Worm (Caenorhabditis elegans) whole organism, mixed stage, embryonic: ENCODE results near the gene C10A4.6.
A peak's percentile ranks its signal among the peaks of the same experiment; 100 is the strongest.

Experiments used
- M03D4.4 ChIP-seq: sonication (generic microtip); optimal IDR thresholded peaks from 2 replicates; lab custom pipeline; 2017; ENCODE audit warnings: mild to moderate bottlenecking, missing genetic modification characterization, missing compliant biosample characterization
- blmp-1 ChIP-seq: fragments of 150-350 bp; optimal IDR thresholded peaks from 2 replicates; lab custom pipeline; 2014; ENCODE audit warnings: missing biosample characterization, missing genetic modification characterization
- ceh-39 ChIP-seq: fragments of 150-350 bp; optimal IDR thresholded peaks from 2 replicates; lab custom pipeline; 2014; ENCODE audit warnings: missing biosample characterization, missing genetic modification characterization
- ceh-43 ChIP-seq: fragments of 200-800 bp; sonication (Bioruptor generic); optimal IDR thresholded peaks from 2 replicates; lab custom pipeline; 2018; ENCODE audit warnings: mild to moderate bottlenecking, missing genetic modification characterization, moderate library complexity, missing compliant biosample characterization
- ceh-83 ChIP-seq: fragments of 200-800 bp; sonication (Bioruptor generic); optimal IDR thresholded peaks from 2 replicates; lab custom pipeline; 2018; ENCODE audit warnings: mild to moderate bottlenecking, missing genetic modification characterization, missing compliant biosample characterization
- ces-1 ChIP-seq: fragments of 150-350 bp; optimal IDR thresholded peaks from 2 replicates; lab custom pipeline; 2014; ENCODE audit warnings: missing biosample characterization, missing genetic modification reagents, missing genetic modification characterization
- drap-1 ChIP-seq: fragments of 200-800 bp; sonication (Bioruptor generic); optimal IDR thresholded peaks from 3 replicates; lab custom pipeline; 2018; ENCODE audit warnings: mild to moderate bottlenecking, missing genetic modification characterization, missing compliant biosample characterization
- elt-3 ChIP-seq: fragments of 150-350 bp; optimal IDR thresholded peaks from 2 replicates; lab custom pipeline; 2014; ENCODE audit warnings: missing biosample characterization, missing genetic modification characterization
- flh-1 ChIP-seq: fragments of 200-800 bp; sonication (Bioruptor generic); optimal IDR thresholded peaks from 2 replicates; lab custom pipeline; 2018; ENCODE audit warnings: mild to moderate bottlenecking, missing genetic modification characterization, moderate library complexity, missing compliant biosample characterization
- ham-2 ChIP-seq: fragments of 200-800 bp; sonication (Bioruptor generic); optimal IDR thresholded peaks from 2 replicates; lab custom pipeline; 2018; ENCODE audit warnings: mild to moderate bottlenecking, missing genetic modification characterization, missing compliant biosample characterization
- hlh-1 ChIP-seq: fragments of 150-350 bp; optimal IDR thresholded peaks from 2 replicates; lab custom pipeline; 2014; ENCODE audit warnings: missing biosample characterization, missing genetic modification reagents, missing genetic modification characterization
- lin-13 ChIP-seq: fragments of 150-350 bp; optimal IDR thresholded peaks from 2 replicates; lab custom pipeline; 2014; ENCODE audit warnings: missing biosample characterization, missing genetic modification characterization
- lin-32 ChIP-seq: fragments of 200-800 bp; sonication (Bioruptor generic); optimal IDR thresholded peaks from 2 replicates; lab custom pipeline; 2018; ENCODE audit warnings: mild to moderate bottlenecking, missing genetic modification characterization, missing compliant biosample characterization
- lsy-2 ChIP-seq: fragments of 150-350 bp; optimal IDR thresholded peaks from 2 replicates; lab custom pipeline; 2014; ENCODE audit warnings: missing biosample characterization, missing genetic modification characterization
- mep-1 ChIP-seq: fragments of 150-350 bp; optimal IDR thresholded peaks from 2 replicates; lab custom pipeline; 2017; ENCODE audit warnings: missing biosample characterization, missing genetic modification reagents, missing genetic modification characterization, inconsistent platforms
- mls-2 ChIP-seq: sonication (generic microtip); optimal IDR thresholded peaks from 2 replicates; lab custom pipeline; 2016; ENCODE audit warnings: mild to moderate bottlenecking, missing genetic modification characterization, moderate library complexity, missing compliant biosample characterization
- nhr-12 ChIP-seq: fragments of 150-350 bp; optimal IDR thresholded peaks from 2 replicates; lab custom pipeline; 2014; ENCODE audit warnings: missing biosample characterization, missing genetic modification characterization
- nhr-2 ChIP-seq: fragments of 150-350 bp; optimal IDR thresholded peaks from 2 replicates; lab custom pipeline; 2014; ENCODE audit warnings: missing biosample characterization, missing genetic modification characterization
- nhr-237 ChIP-seq: fragments of 150-350 bp; optimal IDR thresholded peaks from 2 replicates; lab custom pipeline; 2014; ENCODE audit warnings: missing biosample characterization, missing genetic modification characterization
- nhr-28 ChIP-seq: fragments of 150-350 bp; optimal IDR thresholded peaks from 2 replicates; lab custom pipeline; 2014; ENCODE audit warnings: missing biosample characterization, missing genetic modification characterization
- pha-4 ChIP-seq: fragments of 150-350 bp; optimal IDR thresholded peaks from 2 replicates; lab custom pipeline; 2018; ENCODE audit warnings: missing biosample characterization, missing genetic modification reagents, missing genetic modification characterization
- sem-2 ChIP-seq: fragments of 200-800 bp; sonication (Bioruptor generic); optimal IDR thresholded peaks from 2 replicates; lab custom pipeline; 2018; ENCODE audit warnings: mild to moderate bottlenecking, missing genetic modification characterization, missing compliant biosample characterization
- snpc-4 ChIP-seq: fragments of 150-350 bp; optimal IDR thresholded peaks from 2 replicates; lab custom pipeline; 2014; ENCODE audit warnings: missing biosample characterization, missing genetic modification characterization
- sptf-1 ChIP-seq: sonication (generic microtip); optimal IDR thresholded peaks from 2 replicates; lab custom pipeline; 2017; ENCODE audit warnings: mild to moderate bottlenecking, missing genetic modification characterization, moderate library complexity, missing compliant biosample characterization
- tbx-8 ChIP-seq: fragments of 200-800 bp; sonication (Bioruptor generic); optimal IDR thresholded peaks from 2 replicates; lab custom pipeline; 2018; ENCODE audit warnings: mild to moderate bottlenecking, missing genetic modification characterization, moderate library complexity, missing compliant biosample characterization
- unc-120 ChIP-seq: sonication (generic microtip); optimal IDR thresholded peaks from 2 replicates; lab custom pipeline; 2017; ENCODE audit warnings: missing genetic modification characterization, missing compliant biosample characterization; ENCODE audit not compliant: poor library complexity, severe bottlenecking
- ztf-11 ChIP-seq: fragments of 150-350 bp; optimal IDR thresholded peaks from 2 replicates; lab custom pipeline; 2014; ENCODE audit warnings: missing biosample characterization, missing genetic modification characterization

C10A4.6 gene

DNA sequence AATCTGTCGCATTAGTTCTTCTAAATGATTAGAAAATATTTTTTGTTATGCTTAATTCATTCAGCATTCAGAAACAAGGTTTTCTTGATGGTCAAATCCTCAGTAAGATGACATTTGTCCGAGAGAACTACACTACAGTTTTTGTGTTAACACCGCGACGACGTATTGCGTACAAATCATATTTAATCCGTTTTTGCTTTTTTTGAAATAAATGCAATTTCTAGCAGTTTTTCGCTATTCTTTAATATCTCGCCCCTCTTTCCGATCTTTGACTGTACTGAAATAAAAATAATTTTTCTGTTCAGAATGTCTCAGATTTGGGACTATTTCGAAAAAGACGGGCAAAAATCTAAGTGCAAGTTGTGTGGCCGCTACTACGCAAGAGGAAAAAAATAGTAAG lies 25.7 kb downstream of the C10A4.6 start, which contains the start of gene C10A4.1:
Gene C10A4.1, plus strand, starts transcription at position 301 of the 400 bp plus-strand sequence.
- TF ChIP-seq drap-1 (GFP tag; lab: Kevin White, UChicago) (no peak), flh-1 (GFP tag; lab: Kevin White, UChicago) (no peak), hlh-1 (tag; lab: Kevin White, UChicago) (no peak), ces-1 (no peak), elt-3 (no peak)

DNA sequence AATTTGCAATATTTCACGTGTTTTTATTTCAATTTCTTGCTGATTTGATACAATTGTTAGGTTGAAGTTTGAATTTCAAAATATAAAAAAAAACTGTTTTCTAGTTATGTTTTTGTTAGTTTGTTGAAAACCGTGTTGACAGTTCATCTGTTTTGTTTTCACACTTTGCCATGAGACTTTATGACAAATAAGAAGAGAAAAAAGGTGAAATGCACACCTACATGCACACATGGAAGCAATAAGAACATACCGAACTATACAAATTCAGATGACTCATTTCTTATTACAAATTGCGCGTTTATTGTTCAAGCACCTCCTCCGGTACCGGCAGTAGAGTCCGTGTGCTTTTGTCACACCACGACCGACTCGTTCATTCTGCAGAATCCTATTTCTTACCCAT lies 30.2 kb downstream of the C10A4.6 start, which contains the start of gene C10A4.9:
Gene C10A4.9, plus strand, starts transcription at position 301 of the 400 bp plus-strand sequence.
- no peak for TF ChIP-seq nhr-12 (tag; lab: Kevin White, UChicago)
- TF ChIP-seq M03D4.4 = no peak
- TF ChIP-seq mls-2 (tag; lab: Kevin White, UChicago) = no peak
- TF ChIP-seq pha-4 (tag; lab: Kevin White, UChicago) = no peak
- TF ChIP-seq ceh-83 = no peak
- no peak for TF ChIP-seq nhr-28 (tag; lab: Kevin White, UChicago)

DNA sequence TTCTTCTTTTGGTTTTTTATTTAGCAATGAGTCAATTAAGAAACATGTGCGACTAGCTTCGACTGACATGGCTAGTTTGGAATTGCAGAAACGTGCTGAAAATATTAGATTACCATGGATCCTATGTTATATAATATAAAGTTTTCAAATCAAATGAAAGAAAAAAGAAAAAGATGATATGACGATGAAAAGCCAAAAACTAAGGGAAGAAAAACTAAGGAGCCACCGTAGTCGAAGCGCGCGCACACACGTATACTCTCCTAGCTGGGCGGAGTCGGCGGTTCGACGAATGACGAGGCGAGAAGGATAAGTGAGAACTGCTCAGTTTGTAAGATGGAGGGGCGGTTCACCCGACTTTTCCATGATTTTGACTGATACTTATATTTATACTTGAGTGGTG lies 34.4 kb downstream of the C10A4.6 start, which contains the start of gene mnm-2:
Gene mnm-2, minus strand, starts transcription at position 101 of the 400 bp plus-strand sequence.
- no peak for TF ChIP-seq ham-2 (GFP tag; lab: Kevin White, UChicago)
- TF ChIP-seq lsy-2 (tag; lab: Kevin White, UChicago) = no peak
- no peak for TF ChIP-seq drap-1 (GFP tag; lab: Kevin White, UChicago)

DNA sequence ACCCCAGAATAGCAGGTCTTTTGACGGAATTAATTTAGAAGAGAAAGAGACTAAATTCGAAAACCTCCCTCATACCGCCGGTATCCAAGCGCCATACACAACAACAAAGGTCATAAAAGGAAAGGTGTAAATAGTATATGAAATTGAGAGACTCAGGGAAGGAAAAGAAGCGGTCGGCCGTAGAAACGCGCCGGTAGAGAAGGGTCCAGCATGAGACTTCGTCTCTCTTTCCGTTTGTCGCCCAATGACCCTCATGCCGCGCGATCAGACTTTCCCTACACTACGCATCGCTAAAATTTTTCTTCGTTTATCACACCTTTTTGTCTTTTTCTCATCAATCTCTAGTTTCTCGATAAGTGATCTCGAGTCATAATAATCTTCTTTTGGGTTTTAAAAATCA lies 40.1 kb downstream of the C10A4.6 start:
- TF ChIP-seq ham-2 (GFP tag; lab: Kevin White, UChicago) (peak; percentile 69), ces-1 (no peak), nhr-2 (tag; lab: Kevin White, UChicago) (no peak), mls-2 (tag; lab: Kevin White, UChicago) (no peak), sptf-1 (tag; lab: Kevin White, UChicago) (peak; percentile 44), flh-1 (GFP tag; lab: Kevin White, UChicago) (no peak), drap-1 (GFP tag; lab: Kevin White, UChicago) (no peak), mep-1 (tag; lab: Kevin White, UChicago) (no peak)

DNA sequence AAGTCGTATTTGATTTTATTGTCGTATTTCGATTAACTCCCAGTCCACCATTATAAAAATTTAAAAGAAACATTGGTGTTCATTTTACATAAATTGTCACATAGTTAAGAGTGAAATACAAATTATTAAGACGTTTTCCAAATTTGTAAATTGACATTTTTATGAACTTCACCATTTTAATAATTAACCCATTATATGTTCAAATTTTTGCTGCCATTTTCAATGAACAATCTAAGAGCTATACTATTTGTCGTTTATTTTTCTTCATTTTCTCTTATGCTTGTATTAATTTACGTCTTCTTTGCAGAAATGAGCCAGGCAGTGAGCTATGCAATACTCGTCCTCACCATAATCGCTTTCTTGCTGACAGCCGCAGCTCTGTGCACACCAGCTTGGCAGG lies 40.8 kb downstream of the C10A4.6 start, which contains the start of gene clc-2:
Gene clc-2, plus strand, starts transcription at position 301 of the 400 bp plus-strand sequence.
- TF ChIP-seq hlh-1 (tag; lab: Kevin White, UChicago) (no peak), lin-32 (GFP tag; lab: Kevin White, UChicago) (no peak), ceh-83 (no peak), blmp-1 (tag; lab: Kevin White, UChicago) (no peak), unc-120 (tag; lab: Kevin White, UChicago) (no peak), ceh-39 (tag; lab: Kevin White, UChicago) (no peak), ces-1 (no peak)

DNA sequence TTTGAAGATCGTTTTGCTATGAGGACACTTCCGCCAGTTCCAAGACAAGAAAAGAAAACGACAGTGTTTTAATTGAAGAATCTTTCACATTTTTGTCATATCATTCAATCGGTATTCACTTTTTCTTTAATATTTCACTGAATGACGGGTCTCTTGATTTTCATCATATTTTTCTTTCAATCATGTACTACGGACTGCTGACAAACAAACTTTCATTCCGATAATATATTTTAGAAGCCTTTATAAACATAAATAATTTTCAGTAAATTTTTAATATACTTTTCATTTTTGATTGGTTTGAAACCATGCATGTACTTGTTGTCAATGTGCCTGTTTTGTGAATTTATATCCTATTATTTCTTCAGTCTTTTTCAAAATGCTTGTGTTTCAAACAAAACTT lies 42.9 kb downstream of the C10A4.6 start, which contains the start of gene clc-5:
Gene clc-5, plus strand, starts transcription at position 301 of the 400 bp plus-strand sequence.
- TF ChIP-seq drap-1 (GFP tag; lab: Kevin White, UChicago) (no peak), sptf-1 (tag; lab: Kevin White, UChicago) (no peak), lin-32 (GFP tag; lab: Kevin White, UChicago) (no peak), ham-2 (GFP tag; lab: Kevin White, UChicago) (no peak), lsy-2 (tag; lab: Kevin White, UChicago) (no peak), ceh-43 (no peak), tbx-8 (no peak), hlh-1 (tag; lab: Kevin White, UChicago) (no peak), unc-120 (tag; lab: Kevin White, UChicago) (no peak), nhr-2 (tag; lab: Kevin White, UChicago) (no peak), lin-13 (no peak), ceh-39 (tag; lab: Kevin White, UChicago) (no peak), snpc-4 (tag; lab: Kevin White, UChicago) (no peak), pha-4 (tag; lab: Kevin White, UChicago) (no peak), sem-2 (GFP tag; lab: Kevin White, UChicago) (no peak), ces-1 (no peak), nhr-28 (tag; lab: Kevin White, UChicago) (no peak), ceh-83 (no peak), ztf-11 (tag; lab: Kevin White, UChicago) (no peak), nhr-237 (tag; lab: Kevin White, UChicago) (no peak)
